Fruit fly (Drosophila melanogaster) Kc167 (cell line): ENCODE measurements around the gene CG11885.
"Not testable (repeated sequence)": the region's sequence is repeated elsewhere in the genome, so short reads cannot be mapped to it uniquely, and the experiment has no call there.

Experiments used
- Myc ChIP-seq: fragments of >200 bp; optimal IDR thresholded peaks from 2 replicates; lab custom pipeline; 2017; ENCODE audit warnings: missing external identifiers
- Sin3A ChIP-seq: fragments of >200 bp; optimal IDR thresholded peaks from 2 replicates; lab custom pipeline; 2018; ENCODE audit warnings: missing external identifiers
- h ChIP-seq: fragments of >200 bp; optimal IDR thresholded peaks from 3 replicates; lab custom pipeline; 2018; ENCODE audit warnings: missing external identifiers
- insv ChIP-seq: fragments of >200 bp; optimal IDR thresholded peaks from 3 replicates; lab custom pipeline; 2018; ENCODE audit warnings: missing external identifiers
- psq ChIP-seq: fragments of >200 bp; optimal IDR thresholded peaks from 2 replicates; lab custom pipeline; 2017; ENCODE audit warnings: missing external identifiers
- ttk ChIP-seq: sonication (Bioruptor generic); optimal IDR thresholded peaks from 2 replicates; lab custom pipeline; 2017; ENCODE audit warnings: missing external identifiers

Gene CG11885

DNA sequence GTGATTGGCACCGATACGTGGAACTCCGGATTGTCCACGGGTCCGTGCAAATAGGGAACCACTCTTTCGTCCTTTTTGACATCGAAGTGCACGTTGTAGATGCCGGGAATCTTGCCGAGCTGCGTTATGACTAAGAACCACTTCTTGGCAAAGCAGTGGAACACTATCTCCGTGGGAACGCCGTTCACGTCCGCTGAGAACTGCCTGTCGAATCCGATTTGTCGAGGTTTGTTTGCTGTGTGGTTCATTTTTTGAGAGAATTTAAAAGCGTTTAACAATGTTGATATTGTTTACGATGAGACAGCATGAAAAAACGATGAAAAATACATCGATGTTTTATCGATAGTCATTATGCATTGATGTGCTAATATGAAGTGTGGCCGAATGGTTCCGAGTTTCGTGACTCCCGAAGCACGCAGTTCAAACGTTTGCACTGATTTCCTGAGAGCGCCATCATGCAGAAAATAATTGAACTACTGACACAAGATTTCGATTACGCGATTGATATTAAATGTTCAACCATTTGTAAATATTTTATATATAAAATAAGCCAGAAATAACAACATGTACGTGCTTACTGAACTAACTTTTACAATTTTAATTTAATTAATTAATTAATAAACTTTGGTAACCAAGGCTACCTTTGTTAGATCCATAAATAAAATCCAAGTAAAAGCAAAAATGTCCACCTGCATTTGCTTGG lies at the start of gene CG11885, which contains the start of gene CG13692:
CG11885 (minus strand) TSS at position 332 of the 703 bp plus-strand sequence.
CG13692 (plus strand) TSS at position 653 of the 703 bp plus-strand sequence.
- TF ChIP-seq h (lab: Kevin White, UChicago) (no peak), ttk (lab: Kevin White, UChicago) (no peak), Myc (lab: Kevin White, UChicago) (no peak), Sin3A (lab: Kevin White, UChicago) (no peak), psq (lab: Kevin White, UChicago) (no peak), insv (no peak)

DNA sequence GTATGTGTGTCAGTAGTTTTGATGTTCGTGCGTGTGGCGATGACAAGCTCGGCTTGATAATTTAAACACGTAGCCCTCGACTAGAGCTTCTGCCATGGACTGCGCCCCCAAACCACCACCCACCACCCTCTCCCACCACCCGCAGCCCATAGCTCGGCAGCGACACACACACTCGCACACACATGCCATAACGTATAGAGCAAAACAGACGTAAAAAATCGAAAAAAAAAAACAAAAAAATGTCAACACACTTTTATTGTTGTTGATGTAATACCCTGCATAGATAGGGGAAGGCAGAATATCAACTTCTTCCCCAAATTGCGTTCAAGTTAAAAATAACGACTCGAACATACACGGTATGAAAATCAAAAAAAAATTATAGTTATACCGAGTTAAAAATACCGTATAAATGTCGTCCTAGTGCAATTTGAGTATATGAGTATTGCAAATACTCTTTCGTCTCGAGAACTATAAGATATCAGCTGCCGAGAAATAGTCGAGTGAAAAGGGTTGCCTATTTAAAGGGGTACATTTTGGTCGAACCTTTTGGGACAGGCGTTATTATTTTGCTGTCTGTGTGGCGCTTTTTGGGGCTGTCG lies 49.2 kb upstream of the CG11885 start:
- no peak for TF ChIP-seq insv
- no peak for TF ChIP-seq Myc (lab: Kevin White, UChicago)
- no peak for TF ChIP-seq h (lab: Kevin White, UChicago)
- TF ChIP-seq Sin3A (lab: Kevin White, UChicago): no peak
- TF ChIP-seq psq (lab: Kevin White, UChicago): no peak
- no peak for TF ChIP-seq ttk (lab: Kevin White, UChicago)

DNA sequence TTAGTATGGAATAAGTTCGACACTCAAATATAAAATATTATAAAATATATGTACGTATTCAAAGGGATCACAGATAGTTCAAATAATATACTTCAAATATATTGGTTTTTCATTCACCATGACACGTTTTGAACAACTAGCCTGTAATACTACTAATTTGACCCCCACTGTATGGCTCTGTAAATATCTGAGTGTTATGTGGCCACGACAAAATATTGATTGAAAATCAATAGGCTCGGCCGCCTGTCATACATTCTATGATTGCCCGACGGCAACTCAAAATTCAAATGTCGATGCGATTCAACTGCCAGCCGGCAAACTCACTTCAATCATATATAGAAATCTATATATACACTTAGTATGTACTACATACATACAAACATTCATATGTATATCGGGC lies 48.7 kb upstream of the CG11885 start:
- TF ChIP-seq h (lab: Kevin White, UChicago) (no peak), Sin3A (lab: Kevin White, UChicago) (no peak), ttk (lab: Kevin White, UChicago) (no peak)

DNA sequence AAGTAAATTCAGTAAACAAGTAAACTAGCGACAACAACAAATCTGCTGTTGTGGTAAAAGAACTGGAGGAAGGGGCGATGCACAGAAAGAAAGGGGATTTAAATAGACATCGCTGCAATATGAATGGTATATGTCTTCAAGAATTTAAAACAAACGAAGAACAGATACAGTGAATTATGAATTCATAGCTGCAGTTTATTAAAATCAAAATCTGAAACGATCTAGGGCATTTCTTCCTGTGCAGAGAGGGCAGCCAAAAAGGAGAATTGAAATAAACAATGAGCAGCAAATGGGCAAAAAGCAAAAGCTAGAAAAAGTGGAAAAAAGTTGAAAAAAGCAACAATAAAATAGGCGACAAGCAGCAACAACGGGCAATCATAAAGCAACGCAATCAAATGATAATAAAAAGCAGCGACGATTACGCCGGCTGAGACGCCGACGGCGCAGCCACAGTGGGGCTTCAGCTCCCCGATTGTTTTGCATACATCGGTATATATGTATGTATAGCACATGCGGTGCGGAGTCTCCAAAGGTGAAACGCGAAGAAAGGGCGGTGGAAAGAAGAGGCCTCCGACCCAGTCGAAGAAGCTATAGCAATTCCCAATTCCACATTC lies 47.6 kb upstream of the CG11885 start:
- no peak for TF ChIP-seq psq (lab: Kevin White, UChicago)
- no peak for TF ChIP-seq Myc (lab: Kevin White, UChicago)

DNA sequence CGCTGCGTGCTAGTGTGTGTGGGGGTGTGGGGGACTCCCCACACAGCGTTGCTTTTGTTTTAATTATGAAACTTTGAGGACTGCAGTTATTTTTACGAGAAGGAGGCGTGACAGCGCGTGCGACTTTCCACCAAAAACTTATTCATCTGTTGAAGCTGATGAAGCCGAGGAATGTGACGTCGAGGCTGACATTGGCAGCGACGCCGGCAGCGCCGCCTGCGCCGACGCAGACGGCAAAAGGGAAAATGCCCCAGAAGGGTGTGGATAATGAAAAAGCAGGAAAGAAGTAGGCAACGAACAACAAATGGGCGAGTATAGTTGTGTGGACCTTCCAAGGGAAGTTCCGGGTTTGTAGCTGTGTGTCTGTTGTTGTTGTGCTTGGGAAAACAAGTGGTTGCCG lies 46.4 kb upstream of the CG11885 start:
- TF ChIP-seq insv: no peak
- TF ChIP-seq Sin3A (lab: Kevin White, UChicago): no peak
- no peak for TF ChIP-seq h (lab: Kevin White, UChicago)
- no peak for TF ChIP-seq ttk (lab: Kevin White, UChicago)
- TF ChIP-seq Myc (lab: Kevin White, UChicago): no peak
- TF ChIP-seq psq (lab: Kevin White, UChicago): no peak

DNA sequence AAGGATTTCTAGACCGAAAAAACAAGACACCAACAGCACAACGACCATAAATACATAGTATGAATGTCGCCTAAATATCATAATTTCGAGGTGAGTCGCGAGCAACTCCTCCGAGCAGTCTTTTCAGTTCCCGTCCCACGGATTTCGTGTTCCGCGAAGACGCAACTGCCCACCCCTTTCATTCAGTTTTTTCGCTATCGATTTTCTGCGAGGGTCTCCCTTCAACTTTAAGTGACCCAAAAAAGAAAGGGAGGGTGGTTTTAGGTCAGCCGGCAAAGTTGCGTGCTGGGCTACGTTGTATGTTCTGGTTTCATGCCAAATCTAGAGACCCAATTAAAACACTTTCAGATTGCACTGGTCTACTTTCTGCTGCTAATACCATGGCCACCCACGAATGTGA lies 34.5 kb upstream of the CG11885 start:
- no peak for TF ChIP-seq ttk (lab: Kevin White, UChicago)
- TF ChIP-seq insv: no peak
- no peak for TF ChIP-seq psq (lab: Kevin White, UChicago)
- TF ChIP-seq h (lab: Kevin White, UChicago): no peak
- no peak for TF ChIP-seq Myc (lab: Kevin White, UChicago)
- no peak for TF ChIP-seq Sin3A (lab: Kevin White, UChicago)

DNA sequence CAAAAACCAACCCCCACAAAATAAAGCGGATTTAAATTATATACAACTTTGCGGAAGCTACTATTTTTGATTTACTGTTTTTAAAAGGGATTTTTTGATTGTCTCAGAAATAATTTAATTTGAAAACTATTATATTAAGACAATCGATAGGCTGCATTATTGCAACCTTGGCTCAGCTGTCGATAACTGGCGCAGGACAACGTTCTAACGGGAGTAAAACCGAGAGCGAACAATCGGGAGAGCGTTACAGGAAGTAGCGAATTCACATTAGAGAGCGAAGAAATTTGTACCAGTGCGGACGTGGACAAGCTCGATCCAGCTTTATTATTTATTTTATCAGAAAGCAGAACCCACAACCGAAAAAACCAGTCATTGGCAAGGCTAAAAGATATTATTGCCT lies 34.0 kb upstream of the CG11885 start, which contains the start of gene CG4133:
CG4133 (plus strand) TSS at position 258 of the 400 bp plus-strand sequence.
- not testable (repeated sequence) for TF ChIP-seq psq, ttk, Sin3A (lab: Kevin White, UChicago)

DNA sequence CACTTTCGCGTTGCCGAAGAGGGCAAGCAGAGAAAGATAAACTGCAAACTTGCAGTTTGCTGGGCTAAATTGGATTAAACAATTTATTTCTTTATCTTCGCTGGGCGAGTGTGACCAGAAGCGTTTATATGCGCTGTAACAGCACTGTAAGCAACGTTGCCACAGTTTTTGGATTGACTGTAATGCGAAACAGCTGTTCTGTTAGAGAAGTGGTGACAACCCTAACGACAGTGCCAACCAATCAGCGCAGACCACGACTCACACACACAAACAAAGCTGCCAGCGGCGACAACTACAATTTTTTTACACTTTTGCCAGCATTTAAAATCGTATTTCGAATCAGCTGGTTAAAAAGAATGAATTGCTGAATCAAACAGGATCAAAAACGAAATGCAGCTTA lies 31.6 kb upstream of the CG11885 start, which contains the start of the genes crq and shv:
crq (minus strand) TSS at position 153 of the 400 bp plus-strand sequence.
shv (plus strand) TSS at position 237 of the 400 bp plus-strand sequence.
- TF ChIP-seq ttk (lab: Kevin White, UChicago) (no peak), psq (lab: Kevin White, UChicago) (no peak), Myc (lab: Kevin White, UChicago) (no peak), h (lab: Kevin White, UChicago) (no peak), Sin3A (lab: Kevin White, UChicago) (no peak), insv (no peak)

DNA sequence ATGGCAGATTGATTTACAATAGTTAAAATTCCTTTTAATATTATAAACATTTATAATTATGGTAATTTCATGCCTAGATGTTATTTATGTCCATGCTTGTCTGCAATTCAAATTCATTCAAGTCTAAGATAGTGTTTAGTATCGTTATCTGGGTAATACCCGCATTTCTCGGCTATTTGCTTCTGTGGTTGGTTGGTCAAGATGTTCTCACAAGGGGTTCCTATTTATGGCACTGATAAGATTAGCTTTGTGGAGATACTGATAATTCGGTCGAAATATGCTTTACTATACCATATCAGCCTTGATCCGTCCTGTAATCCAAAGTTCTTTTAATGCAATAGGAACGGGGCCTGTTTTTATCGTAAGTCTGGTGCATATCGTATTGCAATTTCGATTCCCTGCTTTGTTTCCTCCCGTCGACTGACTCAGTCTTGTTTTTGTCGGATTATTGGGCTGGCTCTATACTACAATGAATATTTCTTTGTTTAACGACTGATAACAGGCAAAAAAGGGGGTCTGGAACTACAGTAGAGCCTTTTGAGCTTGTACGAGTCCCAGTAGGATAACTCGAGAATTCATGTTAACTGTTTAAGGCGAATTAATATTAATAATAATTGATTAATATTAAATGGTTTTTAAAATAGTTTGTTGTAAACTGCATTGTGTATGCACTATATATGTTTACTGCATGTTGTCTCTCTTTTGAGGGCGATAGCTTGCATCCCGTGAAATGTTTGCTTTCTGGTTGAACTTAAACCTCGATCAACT lies 30.6 kb upstream of the CG11885 start:
- TF ChIP-seq ttk (lab: Kevin White, UChicago) (no peak), psq (lab: Kevin White, UChicago) (no peak), Myc (lab: Kevin White, UChicago) (no peak), h (lab: Kevin White, UChicago) (no peak), insv (no peak), Sin3A (lab: Kevin White, UChicago) (no peak)

DNA sequence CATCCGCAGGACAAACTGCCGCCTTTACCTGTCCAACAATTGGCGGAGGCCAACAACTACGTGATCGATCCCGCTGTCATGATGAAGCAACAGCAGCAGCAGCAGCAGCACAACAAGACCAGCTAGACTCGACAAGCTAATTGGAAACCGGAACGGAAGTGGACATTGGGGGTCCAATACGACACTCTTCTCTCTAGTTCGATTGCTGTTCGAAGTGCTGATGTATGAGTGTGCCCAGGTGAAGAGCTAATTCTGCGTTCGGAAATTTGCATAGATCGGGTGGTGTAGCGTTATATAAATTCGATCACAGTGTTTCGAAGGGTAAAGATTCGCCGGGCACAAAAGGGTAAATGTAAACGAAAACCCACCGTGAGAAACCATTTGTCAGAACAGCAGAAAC lies 25.9 kb upstream of the CG11885 start:
- no peak for TF ChIP-seq Myc (lab: Kevin White, UChicago)
- TF ChIP-seq psq (lab: Kevin White, UChicago): no peak
- TF ChIP-seq insv: no peak
- no peak for TF ChIP-seq Sin3A (lab: Kevin White, UChicago)
- TF ChIP-seq h (lab: Kevin White, UChicago): no peak
- no peak for TF ChIP-seq ttk (lab: Kevin White, UChicago)
